Worm (Caenorhabditis elegans): ENCODE results near the gene E02C12.19.

E02C12.19 gene

ce11 chrV:9346804-9347203, 29.5 kb downstream of the E02C12.19 start, which contains the start of the genes K07B1.7 and try-5 (continued):
- peak; percentile 30 for TF ChIP-seq dve-1 (tag; optimal IDR thresholded peaks at IDR 0.05; ENCODE audit: insufficient read depth)
- TF ChIP-seq dmd-9 (GFP tag; IDR thresholded peaks at IDR 0.05) = no peak
- TF ChIP-seq hlh-30 (tag; optimal IDR thresholded peaks at IDR 0.05; ENCODE audit: insufficient read depth) = peak; percentile 60
- TF ChIP-seq hlh-11 (tag; optimal IDR thresholded peaks at IDR 0.05) = no peak
- peak; percentile 95 for TF ChIP-seq dpl-1 (GFP tag; optimal IDR thresholded peaks at IDR 0.05)
- TF ChIP-seq ceh-62 (tag; optimal IDR thresholded peaks at IDR 0.05) = no peak
- TF ChIP-seq nhr-28 (tag; optimal IDR thresholded peaks at IDR 0.05) = peak; percentile 29
- TF ChIP-seq lin-38 (GFP tag; IDR thresholded peaks at IDR 0.05) = no peak
- TF ChIP-seq gei-8 (GFP tag; optimal IDR thresholded peaks at IDR 0.05) = no peak
- TF ChIP-seq daf-16 (GFP tag; optimal IDR thresholded peaks at IDR 0.05) = no peak
- TF ChIP-seq daf-16 (tag; optimal IDR thresholded peaks at IDR 0.05) = peak; percentile 37
- no peak for TF ChIP-seq lin-13 (GFP tag; optimal IDR thresholded peaks at IDR 0.05)
- TF ChIP-seq ceh-82 (tag; optimal IDR thresholded peaks at IDR 0.05) = no peak
- no peak for TF ChIP-seq nhr-10 (tag; optimal IDR thresholded peaks at IDR 0.05)
- peak; percentile 10 for TF ChIP-seq aha-1 (tag)
- TF ChIP-seq F44E2.7 (GFP tag; IDR thresholded peaks at IDR 0.05) = no peak
- peak; percentile 97 for TF ChIP-seq T20F7.1 (GFP tag; optimal IDR thresholded peaks at IDR 0.05)
- TF ChIP-seq zfp-2 (tag; optimal IDR thresholded peaks at IDR 0.05) = no peak
- no peak for TF ChIP-seq unc-62 (GFP tag; optimal IDR thresholded peaks at IDR 0.05 in 1 of 2)
- TF ChIP-seq unc-62 (tag; optimal IDR thresholded peaks at IDR 0.05) = no peak
- TF ChIP-seq hmg-1.1 (GFP tag; IDR thresholded peaks at IDR 0.05) = 0 out of 2 replicates have a peak, but pooled peaks have one; percentile 21
- TF ChIP-seq rbr-2 (tag; optimal IDR thresholded peaks at IDR 0.05) = peak; percentile 23
- no peak for TF ChIP-seq hif-1 (tag; optimal IDR thresholded peaks at IDR 0.05)
- TF ChIP-seq nhr-41 (GFP tag; IDR thresholded peaks at IDR 0.05) = no peak
- no peak for TF ChIP-seq fos-1 (tag; optimal IDR thresholded peaks at IDR 0.05)

- peak; percentile 46 for TF ChIP-seq lin-39 (tag; optimal IDR thresholded peaks at IDR 0.05)
- peak; percentile 79; the same call in 1 of the 2 replicates for TF ChIP-seq nhr-41 (GFP tag; IDR thresholded peaks at IDR 0.05)
- TF ChIP-seq nhr-28 (tag; optimal IDR thresholded peaks at IDR 0.05) = peak; percentile 97
- TF ChIP-seq hmg-1.1 (GFP tag; IDR thresholded peaks at IDR 0.05) = peak; percentile 98
- TF ChIP-seq tag-97 (GFP tag; IDR thresholded peaks at IDR 0.05) = no peak
- no peak for TF ChIP-seq dmd-8 (GFP tag; IDR thresholded peaks at IDR 0.05)
- peak; percentile 84 for TF ChIP-seq dpl-1 (GFP tag; optimal IDR thresholded peaks at IDR 0.05)
- peak; percentile 91 for TF ChIP-seq lin-13 (GFP tag; optimal IDR thresholded peaks at IDR 0.05)
- peak; percentile 43 for TF ChIP-seq cey-2 (tag; optimal IDR thresholded peaks at IDR 0.05; ENCODE audit: borderline replicate concordance, insufficient read depth)
- peak; percentile 28 for TF ChIP-seq zip-2 (tag; optimal IDR thresholded peaks at IDR 0.05)
- TF ChIP-seq D1046.2 (GFP tag; IDR thresholded peaks at IDR 0.05) = peak; percentile 90; the same call in 1 of the 2 replicates
- TF ChIP-seq sdz-12 (GFP tag; optimal IDR thresholded peaks at IDR 0.05) = peak; percentile 51
- no peak for TF ChIP-seq egl-43 (GFP tag; IDR thresholded peaks at IDR 0.05)
- TF ChIP-seq fos-1 (tag; optimal IDR thresholded peaks at IDR 0.05) = no peak
- peak; percentile 97 for TF ChIP-seq nhr-48 (tag; optimal IDR thresholded peaks at IDR 0.05)
- TF ChIP-seq lsy-2 (tag; optimal IDR thresholded peaks at IDR 0.05) = peak; percentile 91 to 93
- no peak for TF ChIP-seq ceh-82 (tag; optimal IDR thresholded peaks at IDR 0.05)
- peak; percentile 64 for TF ChIP-seq F49E8.2 (tag; optimal IDR thresholded peaks at IDR 0.05; ENCODE audit: borderline replicate concordance)
- peak; percentile 93 for TF ChIP-seq Y48G9A.11 (GFP tag; IDR thresholded peaks at IDR 0.05)
- peak; percentile 84 for TF ChIP-seq ceh-28 (tag; optimal IDR thresholded peaks at IDR 0.05)
- peak; percentile 90 for TF ChIP-seq vab-7 (GFP tag; IDR thresholded peaks at IDR 0.05)
- no peak for TF ChIP-seq nhr-111 (GFP tag; optimal IDR thresholded peaks at IDR 0.05)
- TF ChIP-seq daf-16 (GFP tag; optimal IDR thresholded peaks at IDR 0.05) = peak; percentile 68 to 95
- peak; percentile 74 for TF ChIP-seq daf-16 (tag; optimal IDR thresholded peaks at IDR 0.05)
- peak; percentile 92 to 96 for TF ChIP-seq hif-1 (tag; optimal IDR thresholded peaks at IDR 0.05)
- no peak for TF ChIP-seq F44E2.7 (GFP tag; IDR thresholded peaks at IDR 0.05)
- TF ChIP-seq fkh-10 (GFP tag; optimal IDR thresholded peaks at IDR 0.05) = peak; percentile 98
- TF ChIP-seq pqm-1 (tag; optimal IDR thresholded peaks at IDR 0.05) = peak; percentile 19
- no peak for TF ChIP-seq Y105C5A.15 (GFP tag; IDR thresholded peaks at IDR 0.05)
- TF ChIP-seq snpc-4 (tag; optimal IDR thresholded peaks at IDR 0.05) = peak; percentile 33
- TF ChIP-seq aly-2 (tag; optimal IDR thresholded peaks at IDR 0.05) = peak; percentile 49
- TF ChIP-seq attf-4 (tag; optimal IDR thresholded peaks at IDR 0.05) = no peak
- peak; percentile 84 for TF ChIP-seq Y75B8A.6 (GFP tag; IDR thresholded peaks at IDR 0.05)
Measured at ce11 chrV:9343629-9344624, 32.4 kb downstream of the E02C12.19 start, which contains the start of gene tos-1. Gene tos-1 (minus strand): TSS chrV:9344203.

Measured in whole organism, L4 larva.